Worm (Caenorhabditis elegans) whole organism, L3 larva: ENCODE data around the gene ttbk-8.1.

Experiments used
- aly-2 ChIP-seq: fragments of 150-350 bp; optimal IDR thresholded peaks from 2 replicates; lab custom pipeline; 2014; ENCODE audit warnings: missing biosample characterization, missing genetic modification characterization
- ama-1 ChIP-seq: fragments of 150-350 bp; optimal IDR thresholded peaks from 2 replicates; lab custom pipeline; 2018
- ceh-28 ChIP-seq: fragments of 150-350 bp; optimal IDR thresholded peaks from 2 replicates; lab custom pipeline; 2014; ENCODE audit warnings: missing biosample characterization, missing genetic modification reagents, missing genetic modification characterization
- ceh-82 ChIP-seq: fragments of 150-350 bp; optimal IDR thresholded peaks from 2 replicates; lab custom pipeline; 2014; ENCODE audit warnings: missing biosample characterization, missing genetic modification characterization
- daf-12 ChIP-seq: fragments of 150-350 bp; optimal IDR thresholded peaks from 2 replicates; lab custom pipeline; 2014; ENCODE audit warnings: missing biosample characterization, missing genetic modification reagents, missing genetic modification characterization
- elt-2 ChIP-seq: sonication (generic microtip); optimal IDR thresholded peaks from 2 replicates; lab custom pipeline; 2016; ENCODE audit warnings: missing genetic modification reagents, mild to moderate bottlenecking, missing genetic modification characterization, missing compliant biosample characterization
- elt-3 ChIP-seq, 3 experiments: fragments of 150-350 bp in 1 of 3; sonication (generic microtip) in 2 of 3; optimal IDR thresholded peaks; 2 replicates in 2 of 3; 4 replicates in 1 of 3; lab custom pipeline; 2014 to 2017; ENCODE audit warnings: missing biosample characterization in 3 of 3, missing genetic modification characterization in 3 of 3
- hmg-11 ChIP-seq: sonication (generic microtip); optimal IDR thresholded peaks from 2 replicates; lab custom pipeline; 2016; ENCODE audit warnings: missing genetic modification characterization, missing compliant biosample characterization
- jun-1 ChIP-seq: fragments of 150-350 bp; optimal IDR thresholded peaks from 2 replicates; lab custom pipeline; 2014; ENCODE audit warnings: missing biosample characterization, missing genetic modification reagents, missing genetic modification characterization
- lin-15B ChIP-seq: fragments of 150-350 bp; optimal IDR thresholded peaks from 2 replicates; lab custom pipeline; 2014; ENCODE audit warnings: missing biosample characterization, missing genetic modification characterization
- mdl-1 ChIP-seq: fragments of 150-350 bp; optimal IDR thresholded peaks from 2 replicates; lab custom pipeline; 2014; ENCODE audit warnings: missing biosample characterization, missing genetic modification characterization
- mml-1 ChIP-seq: fragments of 150-350 bp; sonication (generic microtip); optimal IDR thresholded peaks from 3 replicates; lab custom pipeline; 2014; ENCODE audit warnings: missing biosample characterization, missing genetic modification characterization
- nfya-1 ChIP-seq: sonication (generic microtip); optimal IDR thresholded peaks from 2 replicates; lab custom pipeline; 2017; ENCODE audit warnings: missing genetic modification characterization, mild to moderate bottlenecking, missing compliant biosample characterization, antibody characterized with exemption, moderate library complexity; ENCODE audit not compliant: insufficient read depth
- nhr-11 ChIP-seq: fragments of 150-350 bp; optimal IDR thresholded peaks from 2 replicates; lab custom pipeline; 2014; ENCODE audit warnings: missing biosample characterization, missing genetic modification characterization
- nhr-12 ChIP-seq: fragments of 150-350 bp; optimal IDR thresholded peaks from 2 replicates; lab custom pipeline; 2014; ENCODE audit warnings: missing biosample characterization, missing genetic modification characterization
- nhr-23 ChIP-seq: fragments of 150-350 bp; optimal IDR thresholded peaks from 2 replicates; lab custom pipeline; 2014; ENCODE audit warnings: missing biosample characterization, missing genetic modification reagents, missing genetic modification characterization
- nhr-28 ChIP-seq: fragments of 150-350 bp; optimal IDR thresholded peaks from 2 replicates; lab custom pipeline; 2014; ENCODE audit warnings: missing biosample characterization, missing genetic modification characterization
- nhr-43 ChIP-seq: sonication (generic microtip); optimal IDR thresholded peaks from 2 replicates; lab custom pipeline; 2016; ENCODE audit warnings: mild to moderate bottlenecking, missing genetic modification characterization, missing compliant biosample characterization; ENCODE audit not compliant: poor library complexity, severe bottlenecking
- nhr-77 ChIP-seq: fragments of 150-350 bp; optimal IDR thresholded peaks from 2 replicates; lab custom pipeline; 2014; ENCODE audit warnings: missing biosample characterization, missing genetic modification characterization
- pha-4 ChIP-seq: fragments of 150-350 bp; optimal IDR thresholded peaks from 2 replicates; lab custom pipeline; 2014; ENCODE audit warnings: missing biosample characterization, missing genetic modification reagents, missing genetic modification characterization
- sea-2 ChIP-seq: fragments of 150-350 bp; sonication (generic microtip); optimal IDR thresholded peaks from 4 replicates; lab custom pipeline; 2014; ENCODE audit warnings: missing biosample characterization, missing genetic modification reagents, missing genetic modification characterization
- skn-1 ChIP-seq: fragments of 150-350 bp; optimal IDR thresholded peaks from 2 replicates; lab custom pipeline; 2014; ENCODE audit warnings: missing biosample characterization, missing genetic modification characterization
- tbx-2 ChIP-seq: sonication (generic microtip); optimal IDR thresholded peaks from 2 replicates; lab custom pipeline; 2016; ENCODE audit warnings: mild to moderate bottlenecking, missing genetic modification characterization, missing compliant biosample characterization
- unc-62 ChIP-seq: fragments of 150-350 bp; sonication (generic microtip); optimal IDR thresholded peaks from 4 replicates; lab custom pipeline; 2014; ENCODE audit warnings: missing biosample characterization, missing genetic modification reagents, missing genetic modification characterization
- zag-1 ChIP-seq: fragments of 150-350 bp; optimal IDR thresholded peaks from 2 replicates; lab custom pipeline; 2014; ENCODE audit warnings: missing biosample characterization, missing genetic modification characterization
- ztf-11 ChIP-seq: fragments of 150-350 bp; optimal IDR thresholded peaks from 2 replicates; lab custom pipeline; 2014; ENCODE audit warnings: missing biosample characterization, missing genetic modification characterization

Gene ttbk-8.1

DNA sequence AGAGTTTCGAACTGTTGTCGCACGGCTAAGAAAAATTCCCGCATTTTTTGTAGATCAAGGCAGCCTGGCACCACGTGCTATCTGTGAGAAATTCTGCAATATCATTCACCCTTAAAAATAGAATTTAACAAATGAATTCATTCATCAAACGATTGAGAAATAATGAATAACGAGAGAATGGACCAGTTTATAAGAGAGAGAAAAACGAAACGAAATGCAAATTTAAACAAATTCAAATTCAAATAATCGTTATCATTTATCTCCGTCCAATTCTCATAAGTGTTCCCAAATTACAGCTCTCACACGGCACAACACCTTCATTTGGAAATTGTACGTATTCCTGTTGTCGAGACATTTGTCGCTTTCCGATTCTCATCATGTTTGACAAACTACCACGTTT, 33.0 kb downstream of the ttbk-8.1 start, which contains the start of gene seld-1:
seld-1 (plus strand) TSS at position 301 of the 400 bp plus-strand sequence.
- no peak for TF ChIP-seq ama-1

DNA sequence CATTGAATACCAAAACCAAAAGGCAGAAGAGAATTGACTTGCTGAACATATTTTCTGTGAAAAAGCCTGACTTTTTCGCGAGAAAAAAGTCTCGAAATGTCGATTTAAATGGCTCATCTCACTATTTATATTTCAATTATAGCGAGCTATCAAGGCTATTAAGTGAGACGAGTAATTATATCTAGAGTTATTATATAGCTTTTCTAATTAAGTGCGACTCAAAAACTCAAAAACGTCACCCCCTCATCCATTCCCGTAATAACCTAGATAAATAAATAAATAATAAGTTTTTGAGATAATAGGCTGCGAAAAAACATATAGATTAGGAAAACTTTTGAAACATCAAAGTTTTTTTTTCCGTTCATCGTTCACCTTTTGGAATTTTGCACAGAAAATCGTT, 33.6 kb downstream of the ttbk-8.1 start, which contains the start of gene nlp-17:
nlp-17 (minus strand) TSS at position 101 of the 400 bp plus-strand sequence.
- TF ChIP-seq aly-2, result no peak

DNA sequence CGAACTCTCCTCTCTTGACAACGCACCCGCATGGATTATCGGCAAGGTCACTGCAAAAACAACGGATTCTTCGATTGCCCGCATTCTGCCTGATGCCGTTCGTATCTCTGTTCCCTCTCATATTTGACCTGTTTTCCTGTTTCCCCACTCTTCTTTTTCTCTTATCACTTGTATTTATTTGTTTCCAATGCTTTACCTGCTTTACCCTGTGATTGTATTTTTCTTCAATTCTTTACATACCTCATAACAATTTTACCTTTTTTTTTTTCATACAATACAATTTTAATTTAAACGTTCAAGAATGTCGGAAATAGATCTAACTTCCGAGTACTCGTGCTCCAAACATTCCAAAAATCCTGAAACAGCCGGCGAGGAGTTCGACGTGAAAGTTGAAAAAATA, 36.8 kb downstream of the ttbk-8.1 start, which contains the start of gene afmd-2:
afmd-2 (plus strand) TSS at position 301 of the 400 bp plus-strand sequence.
- TF ChIP-seq nhr-28 (tag; lab: Kevin White, UChicago), result no peak
- TF ChIP-seq pha-4 (tag; lab: Kevin White, UChicago), result peak; percentile 30

DNA sequence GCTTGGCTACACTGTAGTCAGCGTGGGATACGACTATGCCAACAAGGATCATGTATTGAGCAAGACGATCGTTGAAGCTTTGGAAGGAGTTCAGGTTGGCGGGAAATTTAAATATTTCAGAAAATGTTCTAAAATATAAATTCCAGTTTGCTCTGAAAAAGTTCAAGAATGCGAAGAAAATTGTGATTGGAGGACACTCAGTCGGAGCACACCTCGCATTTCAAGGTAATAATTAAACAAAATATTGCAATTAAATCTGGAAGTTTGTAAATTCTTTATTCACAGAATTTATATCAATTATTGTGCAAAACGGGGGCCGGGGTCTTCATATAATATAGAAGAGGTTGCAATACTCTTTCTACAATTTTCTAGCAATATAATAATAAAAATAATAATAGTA, 37.9 kb downstream of the ttbk-8.1 start:
- TF ChIP-seq ceh-82 (tag; lab: Kevin White, UChicago), result no peak
- TF ChIP-seq aly-2, result no peak
- no peak for TF ChIP-seq mml-1
- TF ChIP-seq elt-2, result no peak
- TF ChIP-seq jun-1 (tag; lab: Kevin White, UChicago), result no peak
- TF ChIP-seq ztf-11, result no peak
- no peak for TF ChIP-seq skn-1 (tag; lab: Kevin White, UChicago)
- TF ChIP-seq nhr-11 (tag; lab: Kevin White, UChicago), result no peak
- no peak for TF ChIP-seq nhr-77 (tag; lab: Kevin White, UChicago)
- TF ChIP-seq zag-1 (tag; lab: Kevin White, UChicago), result no peak
- TF ChIP-seq unc-62 (GFP tag; lab: Kevin White, UChicago), result no peak
- TF ChIP-seq nhr-12 (tag; lab: Kevin White, UChicago), result no peak
- TF ChIP-seq nfya-1, result no peak
- no peak for TF ChIP-seq pha-4 (tag; lab: Kevin White, UChicago)

DNA sequence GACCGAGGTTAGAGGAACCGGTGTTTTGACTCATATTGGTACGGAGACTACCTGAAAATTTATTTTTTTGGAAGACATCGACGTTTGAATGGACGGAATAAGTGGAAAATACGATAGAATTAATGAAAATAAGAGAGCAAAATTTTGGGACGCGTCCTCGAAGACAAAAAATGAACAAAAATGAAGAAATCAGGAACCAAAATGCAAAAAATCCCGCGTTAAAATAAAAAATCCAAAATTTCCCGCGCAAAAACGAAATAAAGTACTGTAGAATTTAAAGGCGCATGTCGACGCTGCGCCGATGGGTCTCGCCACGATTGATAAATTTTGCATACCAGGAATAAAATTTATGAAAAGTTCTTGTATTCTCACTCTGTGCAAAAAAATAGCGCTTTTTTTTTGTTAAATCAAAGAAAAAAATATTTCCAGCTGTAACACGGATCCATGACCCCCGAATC, 40.0 kb downstream of the ttbk-8.1 start, which contains the start of gene puf-3:
puf-3 (minus strand) TSS at position 51 of the 458 bp plus-strand sequence.
- TF ChIP-seq mdl-1 (tag; lab: Kevin White, UChicago), result no peak
- no peak for TF ChIP-seq elt-3 (tag; optimal IDR thresholded peaks at IDR 0.05; lab: Kevin White, UChicago)

DNA sequence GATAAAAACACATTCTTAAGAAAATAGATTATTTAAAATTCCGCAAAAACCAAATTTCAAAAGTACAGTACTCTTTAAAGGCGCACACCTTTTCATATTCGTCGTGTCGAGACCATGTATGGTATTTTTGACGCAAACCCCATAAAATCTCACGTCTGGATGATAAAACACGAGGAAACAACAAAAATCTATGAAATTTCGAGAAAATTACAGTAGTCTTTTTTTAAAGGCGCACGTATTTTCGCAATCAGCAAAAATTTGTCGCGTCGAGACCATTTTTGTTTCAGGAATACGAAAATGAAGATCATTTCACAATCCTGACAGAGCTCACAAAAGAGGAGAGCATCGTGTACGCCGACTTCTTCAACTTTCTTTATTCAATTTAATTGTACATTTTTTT, 40.9 kb downstream of the ttbk-8.1 start:
- TF ChIP-seq sea-2 (GFP tag; lab: Kevin White, UChicago) (no peak), ama-1 (peak; percentile 11), unc-62 (GFP tag; lab: Kevin White, UChicago) (no peak), nhr-23 (tag; lab: Kevin White, UChicago) (no peak)

DNA sequence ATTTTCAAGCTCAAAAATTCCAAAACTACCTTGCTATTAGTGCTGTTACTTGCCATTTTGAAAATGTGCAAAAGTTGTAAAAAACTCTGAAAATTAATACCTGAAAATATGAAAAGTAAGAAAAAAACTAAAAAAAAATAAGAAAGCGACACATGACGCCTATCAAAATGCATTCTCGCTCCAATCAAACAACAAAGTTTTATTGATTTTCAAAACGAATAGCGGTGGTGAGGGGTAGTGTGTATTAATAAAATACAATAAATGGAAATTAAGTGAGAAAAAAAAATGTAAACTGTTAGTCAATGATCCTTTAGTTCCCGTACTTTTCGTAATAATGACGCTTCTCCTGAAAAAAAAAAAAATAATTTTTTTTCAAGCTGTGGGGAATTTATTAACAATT, 49.7 kb downstream of the ttbk-8.1 start, which contains the start of gene dcap-2:
dcap-2 (minus strand) TSS at position 86 of the 400 bp plus-strand sequence.
- TF ChIP-seq daf-12, result no peak
- peak; percentile 46 for TF ChIP-seq nfya-1
- peak; percentile 71 for TF ChIP-seq hmg-11 (tag; lab: Kevin White, UChicago)
- TF ChIP-seq tbx-2, result no peak
- TF ChIP-seq nhr-43 (tag; lab: Kevin White, UChicago), result no peak
- peak; percentile 68 for TF ChIP-seq pha-4 (tag; lab: Kevin White, UChicago)
- TF ChIP-seq lin-15B (tag; lab: Kevin White, UChicago), result peak; percentile 8
- TF ChIP-seq ceh-28, result peak; percentile 35
